Worm (Caenorhabditis elegans) whole organism, late embryonic: ENCODE results near the gene C27D6.3.

Source experiments
- ama-1 ChIP-seq: fragments of 150-350 bp; optimal IDR thresholded peaks from 2 replicates; lab custom pipeline; 2014
- che-1 ChIP-seq: sonication (generic microtip); optimal IDR thresholded peaks from 2 replicates; lab custom pipeline; 2016; ENCODE audit warnings: mild to moderate bottlenecking, missing genetic modification characterization, missing compliant biosample characterization
- gmeb-2 ChIP-seq: sonication (generic microtip); optimal IDR thresholded peaks from 2 replicates; lab custom pipeline; 2016; ENCODE audit warnings: missing genetic modification characterization, inconsistent platforms, missing compliant biosample characterization
- pag-3 ChIP-seq: sonication (generic microtip); optimal IDR thresholded peaks from 2 replicates; lab custom pipeline; 2016; ENCODE audit warnings: missing compliant biosample characterization, missing genetic modification characterization, borderline replicate concordance
- pha-4 ChIP-seq: fragments of 150-350 bp; optimal IDR thresholded peaks from 2 replicates; lab custom pipeline; 2018; ENCODE audit warnings: missing biosample characterization, missing genetic modification reagents, missing genetic modification characterization
- sox-4 ChIP-seq: sonication (generic microtip); optimal IDR thresholded peaks from 2 replicates; lab custom pipeline; 2017; ENCODE audit warnings: mild to moderate bottlenecking, missing genetic modification characterization, inconsistent platforms, missing compliant biosample characterization
- tbx-2 ChIP-seq: sonication (generic microtip); optimal IDR thresholded peaks from 2 replicates; lab custom pipeline; 2016; ENCODE audit warnings: missing genetic modification characterization, missing compliant biosample characterization

- TF ChIP-seq pag-3 (tag; lab: Kevin White, UChicago) (no peak), che-1 (tag; lab: Kevin White, UChicago) (no peak), ama-1 (lab: Kevin White, UChicago) (no peak), gmeb-2 (tag; lab: Kevin White, UChicago) (no peak), sox-4 (tag; lab: Kevin White, UChicago) (no peak), pha-4 (tag; lab: Kevin White, UChicago) (no peak), tbx-2 (tag; lab: Kevin White, UChicago) (no peak)
Observed at ce11 chrII:5199497-5199896, 25.2 kb upstream of the C27D6.3 start, which contains the start of gene msp-50.
